Worm (Caenorhabditis elegans): ENCODE data around the gene cyn-7.

cyn-7 gene

DNA sequence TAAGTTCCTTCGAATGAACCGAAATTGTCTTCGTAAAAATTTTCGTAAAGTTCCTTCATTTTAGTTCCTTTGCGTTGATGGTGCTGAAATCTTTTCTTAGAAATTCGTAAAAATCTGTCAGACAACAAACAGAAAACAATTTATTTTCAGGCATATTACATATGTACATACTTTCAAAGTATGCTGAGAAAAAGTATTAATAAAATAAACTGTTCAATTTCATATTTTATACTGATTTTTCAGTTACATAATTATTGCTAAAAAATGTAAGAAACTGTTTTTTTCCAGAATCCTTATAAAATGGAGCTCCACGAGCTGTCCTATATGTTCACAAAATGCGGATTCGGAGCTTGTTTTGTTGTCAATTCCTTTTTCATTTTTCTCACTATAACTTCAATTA, 28.5 kb downstream of the cyn-7 start, which contains the start of gene str-45:
str-45 (plus strand) TSS at position 301 of the 400 bp plus-strand sequence.
- no peak for TF ChIP-seq ham-2 (GFP tag; optimal IDR thresholded peaks at IDR 0.05)
- TF ChIP-seq lsy-2 (tag; optimal IDR thresholded peaks at IDR 0.05): no peak
- TF ChIP-seq mab-5 (tag; optimal IDR thresholded peaks at IDR 0.05): no peak
- no peak for TF ChIP-seq nhr-2 (tag; optimal IDR thresholded peaks at IDR 0.05)
- no peak for TF ChIP-seq hlh-1 (tag; optimal IDR thresholded peaks at IDR 0.05)
- TF ChIP-seq nhr-76 (tag; optimal IDR thresholded peaks at IDR 0.05): no peak
- TF ChIP-seq ces-1 (GFP tag; optimal IDR thresholded peaks at IDR 0.05): no peak
- no peak for TF ChIP-seq elt-1 (tag; optimal IDR thresholded peaks at IDR 0.05; ENCODE audit: borderline replicate concordance, insufficient read depth)
- no peak for TF ChIP-seq tbx-8 (GFP tag; optimal IDR thresholded peaks at IDR 0.05)
- no peak for TF ChIP-seq bed-3 (GFP tag; optimal IDR thresholded peaks at IDR 0.05)
- TF ChIP-seq ztf-11 (tag; optimal IDR thresholded peaks at IDR 0.05): no peak
- no peak for TF ChIP-seq unc-62 (GFP tag; optimal IDR thresholded peaks at IDR 0.05)

DNA sequence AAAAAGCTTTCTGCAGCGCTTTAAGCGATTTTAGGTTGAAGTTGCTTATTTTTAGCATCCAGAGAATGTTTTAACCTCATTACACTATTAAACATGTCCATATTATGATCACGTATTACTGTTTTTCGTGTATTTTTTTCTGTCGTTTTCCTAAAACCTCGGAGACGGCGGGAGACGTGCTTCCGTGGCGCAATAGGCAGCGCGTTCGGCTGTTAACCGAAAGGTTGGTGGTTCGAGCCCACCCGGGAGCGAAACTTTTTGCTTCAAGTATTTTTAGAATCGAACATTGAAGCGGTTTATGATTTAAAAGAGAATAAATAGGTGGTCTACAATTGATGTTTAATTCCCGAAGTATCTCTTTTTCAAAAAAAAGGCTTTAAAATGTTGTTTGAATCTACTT, 30.7 kb downstream of the cyn-7 start:
- TF ChIP-seq mls-2 (tag; optimal IDR thresholded peaks at IDR 0.05) (no peak), sptf-1 (tag; optimal IDR thresholded peaks at IDR 0.05) (no peak), elt-3 (tag; optimal IDR thresholded peaks at IDR 0.05) (no peak), tbx-8 (GFP tag; optimal IDR thresholded peaks at IDR 0.05) (no peak), cnd-1 (tag; optimal IDR thresholded peaks at IDR 0.05) (no peak), ham-2 (GFP tag; optimal IDR thresholded peaks at IDR 0.05) (no peak), nhr-2 (tag; optimal IDR thresholded peaks at IDR 0.05) (no peak), lin-13 (tag; optimal IDR thresholded peaks at IDR 0.05) (no peak), drap-1 (GFP tag; optimal IDR thresholded peaks at IDR 0.05) (no peak)

DNA sequence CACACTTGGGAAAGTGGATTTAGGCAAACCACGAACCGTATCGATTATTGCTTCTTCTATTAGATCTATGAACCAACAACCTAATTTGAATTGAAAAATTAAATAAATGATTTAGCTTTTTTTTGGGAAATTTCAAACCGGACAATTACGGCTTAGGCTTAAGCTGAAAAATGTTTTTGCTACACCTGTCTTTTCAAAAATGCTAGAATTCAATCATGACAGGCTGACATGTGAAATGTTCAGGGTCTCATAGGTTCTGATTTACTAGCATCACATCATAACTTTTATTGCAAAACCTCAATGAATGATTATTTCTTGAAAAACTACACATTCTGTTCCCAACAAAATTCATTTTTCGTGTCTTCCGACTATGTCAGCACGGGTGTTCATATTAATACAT, 33.9 kb downstream of the cyn-7 start, which contains the start of gene srh-55:
srh-55 (plus strand) TSS at position 301 of the 400 bp plus-strand sequence.
- no peak for TF ChIP-seq nhr-12 (tag; optimal IDR thresholded peaks at IDR 0.05)
- TF ChIP-seq ces-1 (GFP tag; optimal IDR thresholded peaks at IDR 0.05): no peak
- TF ChIP-seq unc-62 (GFP tag; optimal IDR thresholded peaks at IDR 0.05): no peak
- no peak for TF ChIP-seq bed-3 (GFP tag; optimal IDR thresholded peaks at IDR 0.05)
- no peak for TF ChIP-seq nhr-2 (tag; optimal IDR thresholded peaks at IDR 0.05)
- TF ChIP-seq drap-1 (GFP tag; optimal IDR thresholded peaks at IDR 0.05): no peak
- TF ChIP-seq snpc-4 (tag; optimal IDR thresholded peaks at IDR 0.05): no peak
- TF ChIP-seq nhr-28 (tag; optimal IDR thresholded peaks at IDR 0.05): no peak
- TF ChIP-seq nhr-237 (tag; optimal IDR thresholded peaks at IDR 0.05): no peak
- TF ChIP-seq hlh-1 (tag; optimal IDR thresholded peaks at IDR 0.05): no peak
- no peak for TF ChIP-seq flh-1 (GFP tag; optimal IDR thresholded peaks at IDR 0.05)
- TF ChIP-seq blmp-1 (tag; optimal IDR thresholded peaks at IDR 0.05): no peak
- TF ChIP-seq mep-1 (tag; optimal IDR thresholded peaks at IDR 0.05): no peak
- no peak for TF ChIP-seq mab-5 (tag; optimal IDR thresholded peaks at IDR 0.05)
- TF ChIP-seq ceh-83 (GFP tag; optimal IDR thresholded peaks at IDR 0.05): no peak
- no peak for TF ChIP-seq lin-13 (tag; optimal IDR thresholded peaks at IDR 0.05)
- TF ChIP-seq elt-1 (tag; optimal IDR thresholded peaks at IDR 0.05; ENCODE audit: borderline replicate concordance, insufficient read depth): no peak
- TF ChIP-seq tbx-8 (GFP tag; optimal IDR thresholded peaks at IDR 0.05): no peak
- no peak for TF ChIP-seq lin-32 (GFP tag; optimal IDR thresholded peaks at IDR 0.05)

DNA sequence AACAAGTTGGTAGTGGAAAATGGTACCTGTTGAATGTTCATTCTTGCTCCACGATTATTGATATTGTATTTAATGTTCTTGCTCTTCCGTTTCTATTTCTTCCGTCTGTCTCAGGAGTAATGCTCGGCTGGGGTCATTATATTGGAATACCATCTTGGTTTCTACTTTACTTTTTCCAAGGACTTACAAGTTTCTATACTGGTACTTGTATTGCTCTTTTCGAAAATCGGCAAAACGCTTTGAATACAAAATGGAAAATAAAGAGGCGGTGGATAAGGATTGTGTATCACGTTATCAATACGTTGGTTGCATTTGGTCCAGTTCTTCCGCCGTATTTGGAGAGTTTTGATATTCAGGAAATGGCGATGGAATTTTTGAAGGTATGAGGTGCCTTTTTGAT, 35.2 kb downstream of the cyn-7 start:
- TF ChIP-seq pha-4 (tag; optimal IDR thresholded peaks at IDR 0.05) (no peak), lin-32 (GFP tag; optimal IDR thresholded peaks at IDR 0.05) (no peak), nhr-237 (tag; optimal IDR thresholded peaks at IDR 0.05) (no peak), nhr-76 (tag; optimal IDR thresholded peaks at IDR 0.05) (no peak), nhr-12 (tag; optimal IDR thresholded peaks at IDR 0.05) (no peak), lin-13 (tag; optimal IDR thresholded peaks at IDR 0.05) (no peak), ces-1 (GFP tag; optimal IDR thresholded peaks at IDR 0.05) (no peak), drap-1 (GFP tag; optimal IDR thresholded peaks at IDR 0.05) (no peak), sem-2 (GFP tag; optimal IDR thresholded peaks at IDR 0.05) (no peak), ceh-43 (GFP tag; optimal IDR thresholded peaks at IDR 0.05) (no peak)

DNA sequence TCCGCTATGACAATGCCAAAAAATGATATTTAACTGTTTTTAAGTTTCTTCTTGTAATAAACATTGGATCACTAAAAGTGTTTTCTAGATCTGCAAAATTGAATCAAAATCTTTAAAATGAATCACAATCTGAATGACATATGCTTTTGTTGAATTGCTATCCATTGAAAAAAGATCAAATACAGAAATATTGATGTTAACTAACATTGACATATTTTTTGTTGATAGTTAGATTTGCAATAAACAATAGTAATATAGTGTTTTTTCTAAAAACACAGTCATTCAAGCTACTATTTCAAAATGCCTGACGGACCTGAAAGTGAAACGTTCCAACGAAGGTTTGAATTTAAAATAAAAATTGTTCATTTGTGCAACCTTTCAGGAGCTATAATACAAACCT, 36.5 kb downstream of the cyn-7 start, which contains the start of gene T09F5.2:
T09F5.2 (plus strand) TSS at position 301 of the 400 bp plus-strand sequence.
- TF ChIP-seq nhr-237 (tag; optimal IDR thresholded peaks at IDR 0.05) (no peak), elt-3 (tag; optimal IDR thresholded peaks at IDR 0.05) (no peak), nhr-76 (tag; optimal IDR thresholded peaks at IDR 0.05) (no peak), mab-5 (tag; optimal IDR thresholded peaks at IDR 0.05) (no peak), lin-32 (GFP tag; optimal IDR thresholded peaks at IDR 0.05) (no peak), snpc-4 (tag; optimal IDR thresholded peaks at IDR 0.05) (no peak), sem-2 (GFP tag; optimal IDR thresholded peaks at IDR 0.05) (no peak)

Measured in whole organism, mixed stage, embryonic.